Worm (Caenorhabditis elegans) whole organism, L3 larva: ENCODE results near the gene F54D5.2.

Experiments used
- ama-1 ChIP-seq: fragments of 150-350 bp; optimal IDR thresholded peaks from 2 replicates; lab custom pipeline; 2018
- fkh-10 ChIP-seq: sonication (generic microtip); optimal IDR thresholded peaks from 2 replicates; lab custom pipeline; 2017; ENCODE audit warnings: missing biosample characterization, missing genetic modification reagents, missing genetic modification characterization
- lin-15B ChIP-seq: fragments of 150-350 bp; optimal IDR thresholded peaks from 2 replicates; lab custom pipeline; 2014; ENCODE audit warnings: missing biosample characterization, missing genetic modification characterization
- nfya-1 ChIP-seq: sonication (generic microtip); optimal IDR thresholded peaks from 2 replicates; lab custom pipeline; 2017; ENCODE audit warnings: missing genetic modification characterization, mild to moderate bottlenecking, missing compliant biosample characterization, antibody characterized with exemption, moderate library complexity; ENCODE audit not compliant: insufficient read depth
- nhr-11 ChIP-seq: fragments of 150-350 bp; optimal IDR thresholded peaks from 2 replicates; lab custom pipeline; 2014; ENCODE audit warnings: missing biosample characterization, missing genetic modification characterization
- nhr-237 ChIP-seq: fragments of 150-350 bp; optimal IDR thresholded peaks from 2 replicates; lab custom pipeline; 2014; ENCODE audit warnings: missing biosample characterization, missing genetic modification characterization
- pha-4 ChIP-seq: fragments of 150-350 bp; optimal IDR thresholded peaks from 2 replicates; lab custom pipeline; 2014; ENCODE audit warnings: missing biosample characterization, missing genetic modification reagents, missing genetic modification characterization
- unc-62 ChIP-seq: fragments of 150-350 bp; sonication (generic microtip); optimal IDR thresholded peaks from 4 replicates; lab custom pipeline; 2014; ENCODE audit warnings: missing biosample characterization, missing genetic modification reagents, missing genetic modification characterization

DNA sequence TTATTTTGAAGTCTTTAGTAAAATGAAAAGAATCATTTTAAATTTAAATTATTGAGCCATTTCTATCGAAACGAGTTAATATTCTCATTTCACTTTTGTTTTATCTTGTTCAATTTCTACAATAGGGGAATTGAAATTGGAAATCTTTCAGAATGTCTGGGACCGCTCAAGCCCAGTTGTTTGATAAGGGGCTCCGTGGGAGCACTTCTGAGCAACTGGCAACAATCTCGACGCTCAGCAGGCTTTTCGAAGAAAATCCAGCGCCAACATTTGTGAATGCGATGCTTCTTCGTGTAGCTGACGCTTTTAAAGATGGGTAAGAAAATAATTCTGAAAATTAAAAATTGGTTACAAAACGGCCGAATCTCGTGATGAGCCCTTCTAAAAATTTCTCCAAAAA is 9.7 kb downstream of the F54D5.2 start, which contains the start of gene ints-7:
- TF ChIP-seq fkh-10 (GFP tag; lab: Kevin White, UChicago): no peak
- no peak for TF ChIP-seq unc-62 (GFP tag; lab: Kevin White, UChicago)
- TF ChIP-seq pha-4 (tag; lab: Kevin White, UChicago): no peak
- no peak for TF ChIP-seq lin-15B
- TF ChIP-seq ama-1: no peak
- no peak for TF ChIP-seq nhr-11
- no peak for TF ChIP-seq nhr-237 (tag; lab: Kevin White, UChicago)
- no peak for TF ChIP-seq nfya-1
